Worm (Caenorhabditis elegans) whole organism, L1 larva: Measurements from ENCODE around the gene ceh-36.
A peak's percentile ranks its signal among the peaks of the same experiment; 100 is the strongest.

Experiments
- aha-1 ChIP-seq: fragments of 150-350 bp; optimal IDR thresholded peaks from 2 replicates; lab custom pipeline; 2014; ENCODE audit warnings: missing biosample characterization, missing genetic modification characterization
- ceh-82 ChIP-seq, 3 experiments: fragments of 150-350 bp in 1 of 3; sonication (generic microtip) in 2 of 3; optimal IDR thresholded peaks; 2 replicates each; lab custom pipeline; 2014 to 2017; ENCODE audit warnings: missing biosample characterization in 3 of 3, missing genetic modification characterization in 3 of 3
- jun-1 ChIP-seq: fragments of 150-350 bp; optimal IDR thresholded peaks from 2 replicates; lab custom pipeline; 2014; ENCODE audit warnings: missing biosample characterization, missing genetic modification reagents, missing genetic modification characterization
- ztf-11 ChIP-seq, 2 experiments: sonication (generic microtip); optimal IDR thresholded peaks; 2 replicates each; lab custom pipeline; 2016 to 2017; ENCODE audit warnings: missing genetic modification characterization in 2 of 2, missing biosample characterization in 1 of 2, missing compliant biosample characterization in 1 of 2

DNA sequence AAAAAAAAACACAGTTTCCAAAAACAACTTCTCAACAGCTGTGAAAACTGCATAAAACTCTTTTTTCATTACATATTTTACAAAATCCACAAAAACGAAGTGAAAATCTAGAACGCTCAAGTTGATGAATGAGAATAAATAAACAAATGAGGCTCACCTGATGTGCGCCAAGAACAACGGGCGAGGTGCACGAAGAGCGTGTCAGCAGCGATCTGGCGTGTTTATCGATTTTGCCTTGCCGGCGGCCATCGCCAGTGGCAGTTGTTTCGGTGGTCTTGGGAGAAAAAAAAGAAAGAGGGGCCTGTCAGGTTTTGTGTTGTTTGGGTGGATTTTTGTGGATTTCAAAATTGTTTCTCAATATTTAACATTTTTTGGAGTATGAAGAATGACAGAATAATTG is 12.5 kb downstream of the ceh-36 start, which contains the start of gene idhb-1:
- no peak for TF ChIP-seq aha-1
- peak; percentile 71 to 88 (median 75) for TF ChIP-seq ceh-82 (tag; optimal IDR thresholded peaks at IDR 0.05; lab: Kevin White, UChicago)
- peak; percentile 40 for TF ChIP-seq jun-1
- no peak for TF ChIP-seq ztf-11 (tag; optimal IDR thresholded peaks at IDR 0.05; lab: Kevin White, UChicago)
